Fruit fly (Drosophila melanogaster): ENCODE data around the gene GstD10.

- TF ChIP-seq psq (optimal IDR thresholded peaks at IDR 0.05): no peak
- no peak for TF ChIP-seq ttk (optimal IDR thresholded peaks at IDR 0.05)
These were observed 38.7 kb downstream of the GstD10 start for dm6 chr3R:12326855-12327254.

Data from Kc167 (cell line).